Fruit fly (Drosophila melanogaster) whole organism, prepupa: ENCODE measurements around the gene CG6567.

Experiments used
- CG10631 ChIP-seq: fragments of 200-800 bp; sonication (Bioruptor generic); optimal IDR thresholded peaks from 2 replicates; lab custom pipeline; 2016; ENCODE audit warnings: missing biosample characterization, missing genetic modification characterization
- CG10669 ChIP-seq: fragments of 200-800 bp; sonication (Bioruptor generic); optimal IDR thresholded peaks from 3 replicates; lab custom pipeline; 2018; ENCODE audit warnings: missing biosample characterization, mild to moderate bottlenecking, missing genetic modification characterization, moderate library complexity
- CG11762 ChIP-seq: fragments of 200-800 bp; sonication (Bioruptor generic); optimal IDR thresholded peaks from 3 replicates; lab custom pipeline; 2016; ENCODE audit warnings: missing biosample characterization, missing genetic modification characterization; ENCODE audit not compliant: insufficient read depth
- CG1621 ChIP-seq: fragments of 200-800 bp; sonication (Bioruptor generic); optimal IDR thresholded peaks from 3 replicates; lab custom pipeline; 2018; ENCODE audit warnings: missing biosample characterization, mild to moderate bottlenecking, missing genetic modification characterization
- CG3032 ChIP-seq: fragments of 200-800 bp; optimal IDR thresholded peaks from 2 replicates; lab custom pipeline; 2019; ENCODE audit warnings: missing biosample characterization, mild to moderate bottlenecking, missing genetic modification characterization, moderate library complexity
- CG3919 ChIP-seq: fragments of 200-800 bp; sonication (Bioruptor generic); optimal IDR thresholded peaks from 3 replicates; lab custom pipeline; 2016; ENCODE audit warnings: missing biosample characterization, missing genetic modification characterization
- CG4318 ChIP-seq: fragments of 200-800 bp; sonication (Bioruptor generic); optimal IDR thresholded peaks from 3 replicates; lab custom pipeline; 2017; ENCODE audit warnings: missing biosample characterization, mild to moderate bottlenecking, missing genetic modification characterization
- CG6163 ChIP-seq: fragments of 200-800 bp; sonication (Bioruptor generic); IDR thresholded peaks from 3 replicates; pipeline ENCODE4 v1.3.6; 2022; ENCODE audit warnings: missing biosample characterization, missing genetic modification characterization
- CG6276 ChIP-seq: fragments of 200-800 bp; sonication (Bioruptor generic); optimal IDR thresholded peaks from 2 replicates; lab custom pipeline; 2017; ENCODE audit warnings: missing biosample characterization, mild to moderate bottlenecking, missing genetic modification characterization
- CG6808 ChIP-seq: fragments of 200-800 bp; sonication (Bioruptor generic); optimal IDR thresholded peaks from 3 replicates; lab custom pipeline; 2017; ENCODE audit warnings: missing biosample characterization, missing genetic modification characterization, mild to moderate bottlenecking, moderate library complexity, missing genetic modification reagents
- CG6854 ChIP-seq: fragments of 200-800 bp; sonication (Bioruptor generic); optimal IDR thresholded peaks from 2 replicates; lab custom pipeline; 2017; ENCODE audit warnings: missing biosample characterization, mild to moderate bottlenecking, missing genetic modification characterization
- CG8319 ChIP-seq: fragments of 200-800 bp; sonication (Bioruptor generic); optimal IDR thresholded peaks from 3 replicates; lab custom pipeline; 2016; ENCODE audit warnings: missing biosample characterization, missing genetic modification characterization
- CG8632 ChIP-seq: fragments of 200-800 bp; sonication (Bioruptor generic); optimal IDR thresholded peaks from 3 replicates; lab custom pipeline; 2016; ENCODE audit warnings: missing biosample characterization, missing genetic modification characterization
- Eip75B ChIP-seq: fragments of 200-800 bp; sonication (Bioruptor generic); optimal IDR thresholded peaks from 3 replicates; lab custom pipeline; 2016; ENCODE audit warnings: missing biosample characterization, missing genetic modification characterization
- Eip78C ChIP-seq: fragments of 200-800 bp; sonication (Bioruptor generic); peaks from one replicate; lab custom pipeline; 2016; ENCODE audit warnings: missing biosample characterization, missing genetic modification characterization
- Eip93F ChIP-seq: fragments of 200-800 bp; sonication (Bioruptor generic); optimal IDR thresholded peaks from 2 replicates; lab custom pipeline; 2016; ENCODE audit warnings: missing biosample characterization, mild to moderate bottlenecking, missing genetic modification characterization
- Ets96B ChIP-seq: fragments of 200-800 bp; optimal IDR thresholded peaks from 2 replicates; lab custom pipeline; 2019; ENCODE audit warnings: missing biosample characterization, mild to moderate bottlenecking, missing genetic modification characterization, moderate library complexity
- Hr38 ChIP-seq: sonication (Bioruptor generic); optimal IDR thresholded peaks from 2 replicates; lab custom pipeline; 2016; ENCODE audit warnings: missing biosample characterization, missing genetic modification characterization
- Hr39 ChIP-seq: fragments of 200-800 bp; sonication (Bioruptor generic); optimal IDR thresholded peaks from 2 replicates; lab custom pipeline; 2016; ENCODE audit warnings: missing biosample characterization, missing genetic modification characterization
- Hr4 ChIP-seq: fragments of 200-800 bp; sonication (Bioruptor generic); optimal IDR thresholded peaks from 3 replicates; lab custom pipeline; 2016; ENCODE audit warnings: missing biosample characterization, missing genetic modification characterization
- Lpt ChIP-seq: fragments of 200-800 bp; sonication (Bioruptor generic); optimal IDR thresholded peaks from 3 replicates; lab custom pipeline; 2016; ENCODE audit warnings: missing biosample characterization, missing genetic modification characterization
- OdsH ChIP-seq: fragments of 200-800 bp; sonication (Bioruptor generic); optimal IDR thresholded peaks from 3 replicates; lab custom pipeline; 2016; ENCODE audit warnings: missing biosample characterization, missing genetic modification characterization
- Smox ChIP-seq: fragments of 200-800 bp; sonication (Bioruptor generic); optimal IDR thresholded peaks from 3 replicates; lab custom pipeline; 2016; ENCODE audit warnings: missing biosample characterization, missing genetic modification characterization
- Sox14 ChIP-seq: fragments of 200-800 bp; sonication (Bioruptor generic); optimal IDR thresholded peaks from 3 replicates; lab custom pipeline; 2016; ENCODE audit warnings: missing biosample characterization, missing genetic modification characterization
- Sox15 ChIP-seq: fragments of 200-800 bp; sonication (Bioruptor generic); optimal IDR thresholded peaks from 3 replicates; lab custom pipeline; 2016; ENCODE audit warnings: missing biosample characterization, missing genetic modification characterization
- cyc ChIP-seq: fragments of 200-800 bp; sonication (Bioruptor generic); optimal IDR thresholded peaks from 3 replicates; lab custom pipeline; 2016; ENCODE audit warnings: missing biosample characterization, missing genetic modification characterization
- fd59A ChIP-seq: fragments of 200-800 bp; sonication (Bioruptor generic); optimal IDR thresholded peaks from 2 replicates; lab custom pipeline; 2017; ENCODE audit warnings: missing biosample characterization, mild to moderate bottlenecking, missing genetic modification characterization, missing genetic modification reagents
- lz ChIP-seq: fragments of 200-800 bp; sonication (Bioruptor generic); optimal IDR thresholded peaks from 3 replicates; lab custom pipeline; 2016; ENCODE audit warnings: missing biosample characterization, missing genetic modification characterization
- spab ChIP-seq: fragments of 200-800 bp; sonication (Bioruptor generic); optimal IDR thresholded peaks from 2 replicates; lab custom pipeline; 2017; ENCODE audit warnings: missing biosample characterization, mild to moderate bottlenecking, missing genetic modification characterization, missing genetic modification reagents
- ss ChIP-seq, 2 experiments: fragments of 200-800 bp; sonication (Bioruptor generic); optimal IDR thresholded peaks; 2 replicates in 1 of 2; 3 replicates in 1 of 2; lab custom pipeline; 2017 to 2018; ENCODE audit warnings: mild to moderate bottlenecking in 2 of 2, missing biosample characterization in 2 of 2, missing genetic modification characterization in 2 of 2, moderate library complexity in 1 of 2
- svp ChIP-seq: fragments of 200-800 bp; sonication (Bioruptor generic); peaks from one replicate; lab custom pipeline; 2016; ENCODE audit warnings: missing biosample characterization, missing genetic modification characterization
- vri ChIP-seq: fragments of 200-800 bp; sonication (Bioruptor generic); optimal IDR thresholded peaks from 3 replicates; lab custom pipeline; 2016; ENCODE audit warnings: missing biosample characterization, mild to moderate bottlenecking, missing genetic modification characterization

The CG6567 gene

DNA sequence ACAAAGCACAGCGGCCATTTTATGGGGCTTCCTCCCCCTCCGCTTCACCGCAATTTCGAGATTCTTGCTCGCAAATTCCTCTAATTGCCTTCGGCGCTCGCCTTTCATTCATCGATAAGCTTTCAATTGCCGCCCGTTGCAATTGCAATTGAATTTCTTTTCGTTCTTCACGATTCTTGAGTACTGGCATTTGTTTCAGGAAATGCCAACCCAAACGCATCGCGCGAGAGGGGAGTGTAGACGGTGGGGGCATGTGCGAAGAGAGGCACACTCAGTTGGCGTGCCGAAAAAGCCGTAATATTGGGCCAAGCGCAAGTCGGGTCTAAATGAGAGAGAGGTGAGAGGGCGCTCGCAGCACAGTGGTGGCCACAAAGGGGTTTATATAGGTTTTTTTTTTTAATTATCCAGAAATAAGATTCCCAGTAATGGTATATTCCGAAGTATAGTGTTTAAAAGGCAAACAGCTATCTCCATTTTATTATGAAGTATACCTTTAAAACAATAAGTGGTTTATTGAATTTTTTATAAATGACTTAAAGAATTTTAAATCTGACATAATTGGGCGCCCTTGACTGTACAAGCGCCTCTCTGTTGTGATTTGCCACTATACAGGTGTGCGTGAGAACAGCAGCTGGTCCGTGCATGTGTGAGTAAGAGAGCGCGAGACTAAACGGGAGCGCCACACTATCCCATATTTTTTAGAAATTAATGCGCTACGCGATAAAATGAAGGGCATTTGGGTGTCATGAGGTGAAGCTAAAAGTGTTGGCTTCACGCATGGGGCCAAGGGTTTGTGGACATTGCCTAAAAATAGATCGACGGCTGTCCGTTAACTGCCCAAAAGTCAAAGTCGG lies 32.4 kb upstream of the CG6567 start (continued):
- TF ChIP-seq OdsH (GFP tag; lab: Kevin White, UChicago) (peak; percentile 93), Eip75B (GFP tag; lab: Kevin White, UChicago) (peak; percentile 94), CG6808 (peak; percentile 79), CG10669 (GFP tag; lab: Kevin White, UChicago) (peak; percentile 72), cyc (peak; percentile 91), Hr39 (GFP tag; lab: Kevin White, UChicago) (peak; percentile 91), CG3032 (tag; lab: Kevin White, UChicago) (peak; percentile 76), CG10631 (peak; percentile 87), Ets96B (tag; lab: Kevin White, UChicago) (peak; percentile 81), CG11762 (GFP tag; lab: Kevin White, UChicago) (peak; percentile 86)
- TF ChIP-seq, all 60 proteins: peak for 59

- TF ChIP-seq CG8319 = no peak
- TF ChIP-seq CG6276 = peak; percentile 29
- TF ChIP-seq Lpt (GFP tag; lab: Kevin White, UChicago) = no peak
- no peak for TF ChIP-seq lz (GFP tag; lab: Kevin White, UChicago)
- TF ChIP-seq Smox (GFP tag; lab: Kevin White, UChicago) = no peak
- no peak for TF ChIP-seq Hr38
- TF ChIP-seq CG3919 (GFP tag; lab: Kevin White, UChicago) = no peak
- TF ChIP-seq fd59A = no peak
- no peak for TF ChIP-seq Eip93F (GFP tag; lab: Kevin White, UChicago)
- TF ChIP-seq CG8632 (GFP tag; lab: Kevin White, UChicago) = no peak
- no peak for TF ChIP-seq spab (GFP tag; lab: Kevin White, UChicago)
- TF ChIP-seq svp (GFP tag; lab: Kevin White, UChicago) = peak; percentile 62
- no peak for TF ChIP-seq Hr4 (GFP tag; lab: Kevin White, UChicago)
- TF ChIP-seq CG6854 = peak; percentile 52
- TF ChIP-seq CG10631 = no peak
- peak; percentile 3 for TF ChIP-seq CG1621 (tag; lab: Kevin White, UChicago)
- TF ChIP-seq vri (GFP tag; lab: Kevin White, UChicago) = peak; percentile 60
- TF ChIP-seq CG4318 (GFP tag; lab: Kevin White, UChicago) = no peak
- peak; percentile 13 to 36 for TF ChIP-seq ss (GFP tag; optimal IDR thresholded peaks at IDR 0.05; lab: Kevin White, UChicago)
- TF ChIP-seq Eip78C = peak; percentile 64
- 0 out of 3 replicates have a peak, but pooled peaks have one; percentile 14 for TF ChIP-seq CG6163 (GFP tag; lab: Robert Waterston, UW)
- no peak for TF ChIP-seq Sox15 (GFP tag; lab: Kevin White, UChicago)
- TF ChIP-seq, all 60 proteins: peak for 8
Measured at dm6 chr3R:10885422-10886081, 31.3 kb upstream of the CG6567 start, which contains the start of gene Leash. Gene Leash, plus strand, starts transcription at chr3R:10885540.

DNA sequence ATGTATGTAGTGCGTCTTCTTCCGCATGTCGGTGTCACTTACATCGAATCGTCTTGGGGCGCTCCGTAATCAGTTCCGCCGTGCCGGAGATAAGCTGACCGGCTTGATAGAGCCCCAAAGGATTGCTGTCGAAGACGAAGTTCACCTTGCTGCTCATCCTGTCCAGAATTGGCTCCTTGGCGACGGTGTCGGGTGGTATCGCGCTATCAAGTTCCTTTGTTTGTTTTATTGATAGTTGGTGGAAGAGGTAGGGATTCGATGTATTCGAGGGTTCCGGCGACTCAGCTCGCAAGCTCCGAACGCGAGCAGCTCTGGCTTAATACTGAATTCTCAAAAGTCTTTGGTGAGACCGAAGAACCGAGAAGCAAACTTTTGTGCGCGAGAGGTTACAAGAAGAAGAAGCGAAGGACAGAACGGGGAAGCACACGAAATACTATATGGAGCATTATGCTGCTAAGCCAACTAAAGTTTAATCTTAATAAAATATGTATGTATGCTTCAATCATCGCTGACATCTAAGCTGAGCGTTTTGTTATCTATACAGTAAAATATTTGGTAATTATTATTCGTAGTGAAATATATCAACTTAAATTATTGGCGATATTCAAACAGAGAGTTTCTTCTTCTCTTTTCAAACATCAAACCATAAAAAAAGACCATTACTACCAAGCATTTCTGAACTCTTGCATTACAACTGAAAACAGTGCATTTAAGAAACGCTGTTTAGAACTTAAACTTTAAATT lies 30.6 kb upstream of the CG6567 start, which contains the start of gene CG14696:
Gene CG14696 (minus strand): TSS at position 324 of the 744 bp plus-strand sequence.
- no peak for TF ChIP-seq svp (GFP tag; lab: Kevin White, UChicago)
- no peak for TF ChIP-seq CG3032 (tag; lab: Kevin White, UChicago)
- TF ChIP-seq Eip78C = peak; percentile 1
- peak; percentile 8 for TF ChIP-seq Sox14 (GFP tag; lab: Kevin White, UChicago)
